In genomic region chr3L:4363887-4364794, dm6 we compare ENCODE assay signal across 4 fruit fly cellular contexts.
TF ChIP-seq lines count a peak whose summit lies in the region.

Gene Cip4 (minus strand): TSS chr3L:4364102.
Gene mRpS6 (plus strand): TSS chr3L:4364550.

TF ChIP-seq in whole organism, adult, 20 proteins besides CTCF, POLR2A, EP300 and RAD21 (continued from another document):
- TF ChIP-seq Hr96 (GFP tag; optimal IDR thresholded peaks at IDR 0.05; lab: Kevin White, UChicago) (peak; percentile 16), CG1620 (GFP tag; optimal IDR thresholded peaks at IDR 0.05; lab: Kevin White, UChicago) (peak; percentile 68)

TF ChIP-seq in whole organism, embryonic, 481 proteins besides CTCF, POLR2A, EP300 and RAD21 (continued from another document and continues in another):
- TF ChIP-seq CG1602 (GFP tag; optimal IDR thresholded peaks at IDR 0.05; lab: Kevin White, UChicago) (peak; percentile 83), lola (GFP tag; optimal IDR thresholded peaks at IDR 0.05; lab: Kevin White, UChicago) (peak in 1 of 3 experiments; percentile 80), CG5245 (GFP tag; optimal IDR thresholded peaks at IDR 0.05; lab: Kevin White, UChicago) (no peak), Stat92E (GFP tag; optimal IDR thresholded peaks at IDR 0.05; lab: Kevin White, UChicago) (no peak), Elba2 (GFP tag; optimal IDR thresholded peaks at IDR 0.05; lab: Kevin White, UChicago) (no peak), chm (GFP tag; IDR thresholded peaks at IDR 0.05; lab: Robert Waterston, UW) (peak; percentile 86), CG3065 (GFP tag; optimal IDR thresholded peaks at IDR 0.05; lab: Kevin White, UChicago) (peak; percentile 47), cad (GFP tag; optimal IDR thresholded peaks at IDR 0.05; lab: Kevin White, UChicago) (no peak), CG8388 (GFP tag; optimal IDR thresholded peaks at IDR 0.05; lab: Kevin White, UChicago) (peak; percentile 78), Atf-2 (GFP tag; optimal IDR thresholded peaks at IDR 0.05; lab: Kevin White, UChicago) (no peak), insv (GFP tag; optimal IDR thresholded peaks at IDR 0.05; lab: Kevin White, UChicago) (peak in 1 of 2 experiments; percentile 56), sisA (GFP tag; IDR thresholded peaks at IDR 0.05; lab: Robert Waterston, UW) (peak; percentile 77), CG30403 (GFP tag; optimal IDR thresholded peaks at IDR 0.05; lab: Kevin White, UChicago) (peak; percentile 88), ash1 (GFP tag; optimal IDR thresholded peaks at IDR 0.05; lab: Kevin White, UChicago) (peak; percentile 3), dimm (GFP tag; IDR thresholded peaks at IDR 0.05; lab: Robert Waterston, UW) (peak; percentile 64; the same call in 1 of the 2 replicates), CG14965 (GFP tag; optimal IDR thresholded peaks at IDR 0.05; lab: Kevin White, UChicago; ENCODE audit: borderline replicate concordance) (no peak), CG1233 (GFP tag; optimal IDR thresholded peaks at IDR 0.05; lab: Kevin White, UChicago) (peak; percentile 84), H15 (GFP tag; IDR thresholded peaks at IDR 0.05; lab: Robert Waterston, UW) (0 out of 3 replicates have a peak, but pooled peaks have one; percentile 48), ranshi (GFP tag; IDR thresholded peaks at IDR 0.05; lab: Robert Waterston, UW) (0 out of 2 replicates have a peak, but pooled peaks have one; percentile 41), sima (GFP tag; optimal IDR thresholded peaks at IDR 0.05; lab: Kevin White, UChicago) (no peak), CG13296 (GFP tag; optimal IDR thresholded peaks at IDR 0.05; lab: Kevin White, UChicago) (peak; percentile 69), CG10565 (GFP tag; optimal IDR thresholded peaks at IDR 0.05; lab: Kevin White, UChicago) (no peak), CG32532 (GFP tag; IDR thresholded peaks at IDR 0.05; lab: Robert Waterston, UW) (peak; percentile 84), lbe (GFP tag; optimal IDR thresholded peaks at IDR 0.05; lab: Kevin White, UChicago) (no peak), Meics (GFP tag; optimal IDR thresholded peaks at IDR 0.05; lab: Kevin White, UChicago) (peak; percentile 52), MBD-R2 (GFP tag; IDR thresholded peaks at IDR 0.05; lab: Robert Waterston, UW) (peak; percentile 79), Sox102F (GFP tag; optimal IDR thresholded peaks at IDR 0.05; lab: Kevin White, UChicago) (peak; percentile 84), tup (GFP tag; optimal IDR thresholded peaks at IDR 0.05; lab: Kevin White, UChicago) (peak; percentile 70), CG8944 (GFP tag; optimal IDR thresholded peaks at IDR 0.05; lab: Kevin White, UChicago) (no peak), zf30C (GFP tag; optimal IDR thresholded peaks at IDR 0.05; lab: Kevin White, UChicago) (no peak), br (optimal IDR thresholded peaks at IDR 0.05; lab: Kevin White, UChicago) (no peak), danr (GFP tag; IDR thresholded peaks at IDR 0.05; lab: Robert Waterston, UW) (peak; percentile 73), Dek (tag; optimal IDR thresholded peaks at IDR 0.05; lab: Kevin White, UChicago) (peak; percentile 87), CG31441 (GFP tag; IDR thresholded peaks at IDR 0.05; lab: Robert Waterston, UW) (peak; percentile 72), sens (GFP tag; lab: Kevin White, UChicago) (peak; percentile 84), Doc3 (GFP tag; IDR thresholded peaks at IDR 0.05; lab: Robert Waterston, UW; ENCODE audit: partially characterized antibody) (peak; percentile 49; the same call in 1 of the 3 replicates), repo (GFP tag; optimal IDR thresholded peaks at IDR 0.05; lab: Kevin White, UChicago) (no peak), salm (tag; optimal IDR thresholded peaks at IDR 0.05; lab: Kevin White, UChicago) (peak; percentile 56), chinmo (GFP tag; IDR thresholded peaks at IDR 0.05; lab: Robert Waterston, UW; ENCODE audit: partially characterized antibody) (peak; percentile 77; the same call in 3 of the 4 replicates), trem (tag; optimal IDR thresholded peaks at IDR 0.05; lab: Kevin White, UChicago) (peak; percentile 51), CG8290 (GFP tag; optimal IDR thresholded peaks at IDR 0.05; lab: Kevin White, UChicago) (no peak), CG8290 (tag; optimal IDR thresholded peaks at IDR 0.05; lab: Kevin White, UChicago) (peak in 1 of 2 experiments; percentile 75)

TF ChIP-seq in whole organism, prepupa, 60 proteins besides CTCF, POLR2A, EP300 and RAD21 (continued from another document):
- TF ChIP-seq fd59A (GFP tag; optimal IDR thresholded peaks at IDR 0.05; lab: Kevin White, UChicago) (peak; percentile 31), net (GFP tag; optimal IDR thresholded peaks at IDR 0.05; lab: Kevin White, UChicago) (peak; percentile 84), CG15336 (GFP tag; IDR thresholded peaks at IDR 0.05; lab: Robert Waterston, UW) (peak; percentile 73), Hr4 (GFP tag; optimal IDR thresholded peaks at IDR 0.05; lab: Kevin White, UChicago) (peak; percentile 78), CG8119 (GFP tag; IDR thresholded peaks at IDR 0.05; lab: Robert Waterston, UW) (peak; percentile 66; the same call in 2 of the 3 replicates), vri (GFP tag; optimal IDR thresholded peaks at IDR 0.05; lab: Kevin White, UChicago) (peak; percentile 66), CG16779 (tag; optimal IDR thresholded peaks at IDR 0.05; lab: Kevin White, UChicago) (peak; percentile 39), OdsH (GFP tag; optimal IDR thresholded peaks at IDR 0.05; lab: Kevin White, UChicago) (peak; percentile 87), Ets21C (GFP tag; optimal IDR thresholded peaks at IDR 0.05; lab: Kevin White, UChicago) (peak; percentile 71), Smox (GFP tag; optimal IDR thresholded peaks at IDR 0.05; lab: Kevin White, UChicago) (peak; percentile 80), Eip78C (GFP tag; lab: Kevin White, UChicago) (peak; percentile 92), CG11294 (GFP tag; IDR thresholded peaks at IDR 0.05; lab: Robert Waterston, UW) (peak; percentile 64), achi (GFP tag; optimal IDR thresholded peaks at IDR 0.05; lab: Kevin White, UChicago) (peak; percentile 81), fd85E (GFP tag; optimal IDR thresholded peaks at IDR 0.05; lab: Kevin White, UChicago) (no peak), Hr38 (GFP tag; optimal IDR thresholded peaks at IDR 0.05; lab: Kevin White, UChicago) (no peak), acj6 (GFP tag; optimal IDR thresholded peaks at IDR 0.05; lab: Kevin White, UChicago) (peak; percentile 87), lz (GFP tag; optimal IDR thresholded peaks at IDR 0.05; lab: Kevin White, UChicago) (peak; percentile 76), CG6276 (GFP tag; optimal IDR thresholded peaks at IDR 0.05; lab: Kevin White, UChicago) (no peak), CG32006 (GFP tag; optimal IDR thresholded peaks at IDR 0.05; lab: Kevin White, UChicago) (peak; percentile 76), CG6163 (GFP tag; IDR thresholded peaks at IDR 0.05; lab: Robert Waterston, UW) (peak; percentile 83), CG9139 (GFP tag; optimal IDR thresholded peaks at IDR 0.05; lab: Kevin White, UChicago) (no peak), dac (GFP tag; optimal IDR thresholded peaks at IDR 0.05; lab: Kevin White, UChicago) (peak; percentile 39), ss (GFP tag; optimal IDR thresholded peaks at IDR 0.05; lab: Kevin White, UChicago) (peak; percentile 1 to 48), CG3919 (GFP tag; optimal IDR thresholded peaks at IDR 0.05; lab: Kevin White, UChicago) (peak; percentile 19), CG8632 (GFP tag; optimal IDR thresholded peaks at IDR 0.05; lab: Kevin White, UChicago) (peak; percentile 79), Ets96B (tag; optimal IDR thresholded peaks at IDR 0.05; lab: Kevin White, UChicago) (no peak), topi (GFP tag; optimal IDR thresholded peaks at IDR 0.05; lab: Kevin White, UChicago) (peak; percentile 52), pdm3 (GFP tag; optimal IDR thresholded peaks at IDR 0.05; lab: Kevin White, UChicago) (peak; percentile 86), cyc (GFP tag; optimal IDR thresholded peaks at IDR 0.05; lab: Kevin White, UChicago) (no peak), dsx (GFP tag; optimal IDR thresholded peaks at IDR 0.05; lab: Kevin White, UChicago; ENCODE audit: poor library complexity, severe bottlenecking) (peak; percentile 70), CG3032 (tag; optimal IDR thresholded peaks at IDR 0.05; lab: Kevin White, UChicago) (peak; percentile 31), salr (GFP tag; optimal IDR thresholded peaks at IDR 0.05; lab: Kevin White, UChicago) (peak; percentile 49 to 79), Hr39 (GFP tag; optimal IDR thresholded peaks at IDR 0.05; lab: Kevin White, UChicago) (peak; percentile 76), Lpt (GFP tag; optimal IDR thresholded peaks at IDR 0.05; lab: Kevin White, UChicago) (peak; percentile 55), CG8319 (GFP tag; optimal IDR thresholded peaks at IDR 0.05; lab: Kevin White, UChicago) (peak; percentile 46), fkh (GFP tag; optimal IDR thresholded peaks at IDR 0.05; lab: Kevin White, UChicago) (peak; percentile 56), Eip93F (GFP tag; optimal IDR thresholded peaks at IDR 0.05; lab: Kevin White, UChicago) (peak; percentile 30)

TF ChIP-seq in whole organism, wandering third instar larva, 38 proteins besides CTCF, POLR2A, EP300 and RAD21 (continued from another document):
- TF ChIP-seq Mio (GFP tag; optimal IDR thresholded peaks at IDR 0.05; lab: Kevin White, UChicago) = no peak
- no peak for TF ChIP-seq pan (optimal IDR thresholded peaks at IDR 0.05; lab: Kevin White, UChicago)
- no peak for TF ChIP-seq lola (GFP tag; optimal IDR thresholded peaks at IDR 0.05; lab: Kevin White, UChicago)
- TF ChIP-seq CG9705 (GFP tag; optimal IDR thresholded peaks at IDR 0.05; lab: Kevin White, UChicago) = no peak
- peak; percentile 89 for TF ChIP-seq brk (GFP tag; optimal IDR thresholded peaks at IDR 0.05; lab: Kevin White, UChicago)
- TF ChIP-seq Abd-B (GFP tag; optimal IDR thresholded peaks at IDR 0.05; lab: Kevin White, UChicago) = no peak
- no peak for TF ChIP-seq Vsx2 (GFP tag; optimal IDR thresholded peaks at IDR 0.05; lab: Kevin White, UChicago; ENCODE audit: partially characterized antibody)
- no peak for TF ChIP-seq Hr78 (GFP tag; optimal IDR thresholded peaks at IDR 0.05; lab: Kevin White, UChicago)
- no peak for TF ChIP-seq usp (GFP tag; optimal IDR thresholded peaks at IDR 0.05; lab: Kevin White, UChicago)
- no peak for TF ChIP-seq Dfd (GFP tag; optimal IDR thresholded peaks at IDR 0.05; lab: Kevin White, UChicago)
- peak; percentile 5 for TF ChIP-seq CrebA (GFP tag; optimal IDR thresholded peaks at IDR 0.05; lab: Kevin White, UChicago; ENCODE audit: borderline replicate concordance)
- peak in 1 of 2 experiments; percentile 84 for TF ChIP-seq foxo (GFP tag; optimal IDR thresholded peaks at IDR 0.05; lab: Kevin White, UChicago)
- no peak for TF ChIP-seq N (GFP tag; optimal IDR thresholded peaks at IDR 0.05; lab: Kevin White, UChicago)
- peak; percentile 70 for TF ChIP-seq psq (GFP tag; optimal IDR thresholded peaks at IDR 0.05; lab: Kevin White, UChicago)
- peak; percentile 51 for TF ChIP-seq HLH106 (tag; optimal IDR thresholded peaks at IDR 0.05; lab: Kevin White, UChicago)
- TF ChIP-seq fru (GFP tag; optimal IDR thresholded peaks at IDR 0.05; lab: Kevin White, UChicago) = peak; percentile 65
